Worm (Caenorhabditis elegans) whole organism, L3 larva: ENCODE results near the gene cyp-33C7.
A peak's percentile ranks its signal among the peaks of the same experiment; 100 is the strongest.

Experiments used
- ceh-16 ChIP-seq: sonication (generic microtip); optimal IDR thresholded peaks from 2 replicates; lab custom pipeline; 2017; ENCODE audit warnings: missing biosample characterization, missing genetic modification characterization
- ceh-82 ChIP-seq: fragments of 150-350 bp; optimal IDR thresholded peaks from 2 replicates; lab custom pipeline; 2014; ENCODE audit warnings: missing biosample characterization, missing genetic modification characterization
- ceh-9 ChIP-seq: sonication (generic microtip); optimal IDR thresholded peaks from 2 replicates; lab custom pipeline; 2018; ENCODE audit warnings: missing biosample characterization, missing genetic modification characterization
- egl-27 ChIP-seq: sonication (generic microtip); optimal IDR thresholded peaks from 4 replicates; lab custom pipeline; 2017; ENCODE audit warnings: missing biosample characterization, missing genetic modification reagents, missing genetic modification characterization
- egl-5 ChIP-seq: fragments of 150-350 bp; optimal IDR thresholded peaks from 2 replicates; lab custom pipeline; 2017; ENCODE audit warnings: missing biosample characterization, missing genetic modification reagents, missing genetic modification characterization, inconsistent platforms
- elt-1 ChIP-seq: fragments of 150-350 bp; optimal IDR thresholded peaks from 2 replicates; lab custom pipeline; 2014; ENCODE audit warnings: missing biosample characterization, missing genetic modification characterization
- elt-2 ChIP-seq: sonication (generic microtip); optimal IDR thresholded peaks from 2 replicates; lab custom pipeline; 2016; ENCODE audit warnings: missing genetic modification reagents, mild to moderate bottlenecking, missing genetic modification characterization, missing compliant biosample characterization
- elt-3 ChIP-seq, 3 experiments: fragments of 150-350 bp in 1 of 3; sonication (generic microtip) in 2 of 3; optimal IDR thresholded peaks; 2 replicates in 2 of 3; 4 replicates in 1 of 3; lab custom pipeline; 2014 to 2017; ENCODE audit warnings: missing biosample characterization in 3 of 3, missing genetic modification characterization in 3 of 3
- eor-1 ChIP-seq, 2 experiments: fragments of 150-350 bp; optimal IDR thresholded peaks; 2 replicates each; lab custom pipeline; 2014 to 2018; ENCODE audit warnings: missing biosample characterization in 2 of 2, missing genetic modification characterization in 2 of 2
- fos-1 ChIP-seq: fragments of 150-350 bp; optimal IDR thresholded peaks from 2 replicates; lab custom pipeline; 2014; ENCODE audit warnings: missing biosample characterization, missing genetic modification characterization
- hmg-11 ChIP-seq: sonication (generic microtip); optimal IDR thresholded peaks from 2 replicates; lab custom pipeline; 2016; ENCODE audit warnings: missing genetic modification characterization, missing compliant biosample characterization
- jun-1 ChIP-seq: fragments of 150-350 bp; optimal IDR thresholded peaks from 2 replicates; lab custom pipeline; 2014; ENCODE audit warnings: missing biosample characterization, missing genetic modification reagents, missing genetic modification characterization
- lin-15B ChIP-seq: fragments of 150-350 bp; optimal IDR thresholded peaks from 2 replicates; lab custom pipeline; 2014; ENCODE audit warnings: missing biosample characterization, missing genetic modification characterization
- lsy-12 ChIP-seq: sonication (generic microtip); optimal IDR thresholded peaks from 2 replicates; lab custom pipeline; 2016; ENCODE audit warnings: mild to moderate bottlenecking, missing genetic modification characterization, missing compliant biosample characterization
- mml-1 ChIP-seq: fragments of 150-350 bp; sonication (generic microtip); optimal IDR thresholded peaks from 3 replicates; lab custom pipeline; 2014; ENCODE audit warnings: missing biosample characterization, missing genetic modification characterization
- nfya-1 ChIP-seq: sonication (generic microtip); optimal IDR thresholded peaks from 2 replicates; lab custom pipeline; 2017; ENCODE audit warnings: missing genetic modification characterization, mild to moderate bottlenecking, missing compliant biosample characterization, antibody characterized with exemption, moderate library complexity; ENCODE audit not compliant: insufficient read depth
- nhr-11 ChIP-seq: fragments of 150-350 bp; optimal IDR thresholded peaks from 2 replicates; lab custom pipeline; 2014; ENCODE audit warnings: missing biosample characterization, missing genetic modification characterization
- nhr-23 ChIP-seq: fragments of 150-350 bp; optimal IDR thresholded peaks from 2 replicates; lab custom pipeline; 2014; ENCODE audit warnings: missing biosample characterization, missing genetic modification reagents, missing genetic modification characterization
- nhr-237 ChIP-seq: fragments of 150-350 bp; optimal IDR thresholded peaks from 2 replicates; lab custom pipeline; 2014; ENCODE audit warnings: missing biosample characterization, missing genetic modification characterization
- nhr-25 ChIP-seq: sonication (generic microtip); optimal IDR thresholded peaks from 2 replicates; lab custom pipeline; 2017; ENCODE audit warnings: missing biosample characterization, missing genetic modification characterization
- nhr-43 ChIP-seq: sonication (generic microtip); optimal IDR thresholded peaks from 2 replicates; lab custom pipeline; 2016; ENCODE audit warnings: mild to moderate bottlenecking, missing genetic modification characterization, missing compliant biosample characterization; ENCODE audit not compliant: poor library complexity, severe bottlenecking
- nhr-76 ChIP-seq: fragments of 150-350 bp; sonication (generic microtip); optimal IDR thresholded peaks from 5 replicates; lab custom pipeline; 2014; ENCODE audit warnings: missing biosample characterization, missing genetic modification characterization
- pha-4 ChIP-seq: fragments of 150-350 bp; optimal IDR thresholded peaks from 2 replicates; lab custom pipeline; 2014; ENCODE audit warnings: missing biosample characterization, missing genetic modification reagents, missing genetic modification characterization
- pqm-1 ChIP-seq: fragments of 150-350 bp; optimal IDR thresholded peaks from 2 replicates; lab custom pipeline; 2017; ENCODE audit warnings: missing biosample characterization, missing genetic modification characterization, inconsistent platforms
- sea-2 ChIP-seq: fragments of 150-350 bp; sonication (generic microtip); optimal IDR thresholded peaks from 4 replicates; lab custom pipeline; 2014; ENCODE audit warnings: missing biosample characterization, missing genetic modification reagents, missing genetic modification characterization
- skn-1 ChIP-seq: fragments of 150-350 bp; optimal IDR thresholded peaks from 2 replicates; lab custom pipeline; 2014; ENCODE audit warnings: missing biosample characterization, missing genetic modification characterization
- snpc-4 ChIP-seq: fragments of 150-350 bp; optimal IDR thresholded peaks from 2 replicates; lab custom pipeline; 2014; ENCODE audit warnings: missing biosample characterization, missing genetic modification characterization
- tbx-2 ChIP-seq: sonication (generic microtip); optimal IDR thresholded peaks from 2 replicates; lab custom pipeline; 2016; ENCODE audit warnings: mild to moderate bottlenecking, missing genetic modification characterization, missing compliant biosample characterization
- unc-39 ChIP-seq: sonication (generic microtip); optimal IDR thresholded peaks from 4 replicates; lab custom pipeline; 2017; ENCODE audit warnings: missing biosample characterization, missing genetic modification characterization
- zag-1 ChIP-seq: fragments of 150-350 bp; optimal IDR thresholded peaks from 2 replicates; lab custom pipeline; 2014; ENCODE audit warnings: missing biosample characterization, missing genetic modification characterization
- ztf-11 ChIP-seq: fragments of 150-350 bp; optimal IDR thresholded peaks from 2 replicates; lab custom pipeline; 2014; ENCODE audit warnings: missing biosample characterization, missing genetic modification characterization
- ztf-4 ChIP-seq: fragments of 150-350 bp; optimal IDR thresholded peaks from 2 replicates; lab custom pipeline; 2014; ENCODE audit warnings: missing biosample characterization, missing genetic modification characterization

cyp-33C7 gene

DNA sequence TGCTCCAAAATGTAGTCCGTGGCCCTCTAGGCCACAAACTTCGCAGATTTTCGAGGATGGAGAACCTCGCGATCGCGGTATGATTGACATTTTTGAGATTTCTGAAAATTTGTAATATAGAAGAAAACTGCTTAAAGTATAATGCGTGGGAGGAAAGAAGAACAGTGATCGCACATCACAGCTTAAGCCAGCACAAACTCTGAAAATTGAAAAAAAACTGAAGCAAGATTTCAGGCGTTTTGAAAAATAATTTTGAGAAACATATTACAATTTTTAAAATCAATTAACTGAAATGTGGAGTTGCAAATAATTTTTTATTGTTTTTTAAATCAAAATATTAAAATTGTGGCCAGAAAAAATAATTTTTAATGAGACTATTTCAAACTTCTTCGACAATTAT, 16.6 kb downstream of the cyp-33C7 start, which contains the start of gene nhr-275:
TSS of gene nhr-275 (minus strand) at position 101 of the 400 bp plus-strand sequence.
- TF ChIP-seq nhr-237 (no peak), ztf-11 (no peak), jun-1 (tag; lab: Kevin White, UChicago) (no peak), hmg-11 (tag; lab: Kevin White, UChicago) (no peak), lsy-12 (tag; lab: Kevin White, UChicago) (no peak), egl-27 (no peak), egl-5 (no peak), ceh-82 (tag; lab: Kevin White, UChicago) (no peak), mml-1 (no peak), elt-3 (tag; optimal IDR thresholded peaks at IDR 0.05; lab: Kevin White, UChicago) (no peak)

- TF ChIP-seq hmg-11 (tag; lab: Kevin White, UChicago) (no peak), nhr-23 (tag; lab: Kevin White, UChicago) (no peak), ceh-82 (tag; lab: Kevin White, UChicago) (no peak), mml-1 (no peak), eor-1 (tag; optimal IDR thresholded peaks at IDR 0.05; lab: Kevin White, UChicago) (no peak), unc-39 (tag; lab: Kevin White, UChicago) (no peak), skn-1 (tag; lab: Kevin White, UChicago) (no peak), nhr-25 (tag; lab: Kevin White, UChicago) (no peak), sea-2 (no peak), nfya-1 (tag; lab: Kevin White, UChicago) (no peak), nhr-11 (tag; lab: Kevin White, UChicago) (no peak), pha-4 (no peak), ztf-4 (tag; lab: Kevin White, UChicago) (no peak), jun-1 (tag; lab: Kevin White, UChicago) (no peak), fos-1 (tag; lab: Kevin White, UChicago) (no peak), ztf-11 (no peak), zag-1 (no peak)
Observed at ce11 chrV:2271750-2272149, 21.4 kb downstream of the cyp-33C7 start, which contains the start of gene Y5H2A.1. Gene Y5H2A.1 (minus strand): TSS chrV:2271850.

DNA sequence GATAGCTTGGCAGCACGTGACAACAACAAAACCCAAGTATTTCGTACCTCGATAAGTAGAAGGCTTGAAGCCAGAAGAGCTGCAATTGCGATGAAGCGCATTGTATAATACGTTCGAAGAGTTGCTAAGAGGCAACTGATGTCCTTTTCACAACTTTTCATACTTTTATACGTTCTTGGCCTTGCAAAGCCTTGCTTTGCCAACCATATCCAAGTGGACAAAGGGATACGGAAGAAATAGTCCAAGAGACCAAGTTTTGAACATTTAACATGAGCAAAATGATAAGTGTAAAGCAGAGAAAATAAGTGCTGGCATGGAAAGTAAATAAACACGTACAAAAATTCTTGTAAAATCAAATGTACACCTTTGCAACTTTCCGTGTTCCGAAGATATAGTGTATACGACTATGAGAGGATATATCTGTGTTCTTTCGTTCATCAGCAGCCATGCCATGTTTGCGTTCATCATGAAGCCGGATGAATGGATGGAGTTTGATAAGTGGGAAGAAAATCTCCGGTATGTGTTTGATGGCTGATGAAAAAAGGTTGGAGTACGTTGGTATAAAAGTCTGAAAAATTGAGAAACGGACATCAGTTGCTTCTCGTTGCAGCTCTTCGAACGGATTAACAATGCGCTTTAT, 24.0 kb downstream of the cyp-33C7 start, which contains the start of the genes Y5H2A.4 and abu-4:
TSS of gene Y5H2A.4 (minus strand) at position 101 of the 640 bp plus-strand sequence.
TSS of gene abu-4 (plus strand) at position 590 of the 640 bp plus-strand sequence.
- TF ChIP-seq ceh-9 (tag; lab: Kevin White, UChicago) (no peak), mml-1 (no peak), tbx-2 (no peak), nhr-25 (tag; lab: Kevin White, UChicago) (no peak), nhr-43 (tag; lab: Kevin White, UChicago) (no peak), nhr-76 (tag; lab: Kevin White, UChicago) (no peak), ceh-16 (tag; lab: Kevin White, UChicago) (no peak), nhr-23 (tag; lab: Kevin White, UChicago) (no peak), snpc-4 (tag; lab: Kevin White, UChicago) (no peak), nfya-1 (tag; lab: Kevin White, UChicago) (no peak)

- TF ChIP-seq pqm-1, result peak; percentile 2
- TF ChIP-seq snpc-4 (tag; lab: Kevin White, UChicago), result no peak
- no peak for TF ChIP-seq elt-1 (tag; lab: Kevin White, UChicago)
- peak; percentile 21 for TF ChIP-seq pha-4
- TF ChIP-seq lin-15B (tag; lab: Kevin White, UChicago), result peak; percentile 10
Observed at ce11 chrV:2277260-2277659, 26.9 kb downstream of the cyp-33C7 start.

- peak; percentile 4 for TF ChIP-seq pqm-1
- TF ChIP-seq nhr-43 (tag; lab: Kevin White, UChicago), result no peak
- peak; percentile 1 for TF ChIP-seq elt-2 (tag; lab: Kevin White, UChicago)
- peak; percentile 44 for TF ChIP-seq pha-4
Observed at ce11 chrV:2278052-2278451, 27.7 kb downstream of the cyp-33C7 start, which contains the start of gene nhr-59. Gene nhr-59 (minus strand): TSS chrV:2278265.
